Fruit fly (Drosophila melanogaster) whole organism, wandering third instar larva: ENCODE data around the gene Xe7.

Experiments
- Abd-B ChIP-seq: fragments of >200 bp; optimal IDR thresholded peaks from 2 replicates; lab custom pipeline; 2017; ENCODE audit warnings: missing biosample characterization, missing genetic modification characterization
- Dfd ChIP-seq: fragments of >200 bp; optimal IDR thresholded peaks from 2 replicates; lab custom pipeline; 2017; ENCODE audit warnings: missing biosample characterization, missing genetic modification characterization
- GATAd ChIP-seq: sonication (Bioruptor generic); optimal IDR thresholded peaks from 2 replicates; lab custom pipeline; 2016; ENCODE audit warnings: missing biosample characterization, missing genetic modification characterization
- HLH106 ChIP-seq: fragments of 200-800 bp; optimal IDR thresholded peaks from 3 replicates; lab custom pipeline; 2019; ENCODE audit warnings: missing biosample characterization, mild to moderate bottlenecking, missing genetic modification characterization, moderate library complexity
- Myc ChIP-seq: fragments of >200 bp; optimal IDR thresholded peaks from 2 replicates; lab custom pipeline; 2017
- OdsH ChIP-seq: fragments of 200-800 bp; sonication (Bioruptor generic); optimal IDR thresholded peaks from 2 replicates; lab custom pipeline; 2016; ENCODE audit warnings: missing biosample characterization, mild to moderate bottlenecking, missing genetic modification characterization
- Sp1 ChIP-seq: fragments of 200-800 bp; sonication (Bioruptor generic); optimal IDR thresholded peaks from 3 replicates; lab custom pipeline; 2019; ENCODE audit warnings: missing biosample characterization, mild to moderate bottlenecking, missing genetic modification characterization, moderate library complexity
- fru ChIP-seq: fragments of 200-800 bp; sonication (Bioruptor generic); optimal IDR thresholded peaks from 3 replicates; lab custom pipeline; 2016; ENCODE audit warnings: missing biosample characterization, mild to moderate bottlenecking, missing genetic modification characterization

- TF ChIP-seq fru (GFP tag; lab: Kevin White, UChicago) (no peak), OdsH (no peak), GATAd (GFP tag; lab: Kevin White, UChicago) (no peak), Myc (no peak), HLH106 (tag; lab: Kevin White, UChicago) (no peak), Sp1 (GFP tag; lab: Kevin White, UChicago) (no peak), Dfd (GFP tag; lab: Kevin White, UChicago) (no peak), Abd-B (GFP tag; lab: Kevin White, UChicago) (no peak)
Observed at dm6 chr3R:5621714-5622405, 47.3 kb downstream of the Xe7 start.
